Fruit fly (Drosophila melanogaster) Kc167 (cell line): ENCODE data around the gene Cyp6d4.

Experiments used
- Myc ChIP-seq: fragments of >200 bp; optimal IDR thresholded peaks from 2 replicates; lab custom pipeline; 2017; ENCODE audit warnings: missing external identifiers
- Sin3A ChIP-seq: fragments of >200 bp; optimal IDR thresholded peaks from 2 replicates; lab custom pipeline; 2018; ENCODE audit warnings: missing external identifiers
- ttk ChIP-seq: sonication (Bioruptor generic); optimal IDR thresholded peaks from 2 replicates; lab custom pipeline; 2017; ENCODE audit warnings: missing external identifiers

DNA sequence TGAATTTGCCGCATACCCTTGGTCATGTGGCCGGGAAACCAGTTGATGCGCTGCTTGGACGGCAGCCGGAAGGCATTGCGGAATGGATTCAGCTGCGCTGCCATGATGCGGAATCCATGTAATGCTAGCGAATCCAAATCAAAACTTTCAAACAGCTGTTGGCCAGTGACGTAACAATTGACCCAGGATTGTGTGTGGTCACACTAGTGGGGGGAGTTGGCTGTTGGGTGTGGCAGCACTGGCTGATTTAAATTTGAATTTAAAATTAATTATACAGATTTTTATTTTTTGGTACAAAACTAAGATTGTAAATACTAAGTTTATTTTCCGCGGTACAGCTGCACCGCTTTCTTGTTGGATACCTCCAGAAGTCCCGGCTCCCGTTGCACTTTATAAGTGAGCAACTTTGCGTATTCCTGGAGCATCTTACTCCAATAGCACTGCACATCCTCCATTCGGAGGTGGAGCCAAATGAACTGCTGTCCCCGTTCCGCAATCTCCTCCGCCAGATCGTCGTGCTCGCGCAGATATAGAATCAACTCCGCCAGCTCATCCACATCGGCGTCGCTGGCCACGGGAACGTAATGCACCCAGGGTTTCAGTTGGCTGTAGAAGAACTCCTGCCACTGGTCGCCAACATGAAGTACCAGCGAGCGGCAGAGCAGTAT is 49.4 kb downstream of the Cyp6d4 start, which contains the start of gene CG17141:
- TF ChIP-seq Myc (lab: Kevin White, UChicago) (no peak), Sin3A (no peak), ttk (lab: Kevin White, UChicago) (no peak)
